Worm (Caenorhabditis elegans) whole organism, young adult: ENCODE results near the gene C10C5.3.

ENCODE experiments used
- B0035.1 ChIP-seq: sonication (generic microtip); optimal IDR thresholded peaks from 2 replicates; lab custom pipeline; 2016; ENCODE audit warnings: missing genetic modification characterization, mild to moderate bottlenecking, missing compliant biosample characterization, missing genotype, missing genetic modification reagents
- B0261.1 ChIP-seq: sonication (generic microtip); optimal IDR thresholded peaks from 2 replicates; lab custom pipeline; 2016; ENCODE audit warnings: mild to moderate bottlenecking, missing genetic modification characterization, moderate library complexity, missing compliant biosample characterization
- B0336.3 ChIP-seq: fragments of 200-800 bp; sonication (Bioruptor generic); IDR thresholded peaks from 2 replicates; pipeline ENCODE4 v1.3.6; 2022; ENCODE audit warnings: missing genetic modification characterization, missing compliant biosample characterization
- C17E4.6 ChIP-seq: fragments of 200-800 bp; sonication (Bioruptor generic); IDR thresholded peaks from 2 replicates; pipeline ENCODE4 v1.3.6; 2022; ENCODE audit warnings: missing genetic modification reagents, missing genetic modification characterization, missing compliant biosample characterization
- F10E7.11 ChIP-seq: sonication (generic microtip); optimal IDR thresholded peaks from 2 replicates; lab custom pipeline; 2017; ENCODE audit warnings: mild to moderate bottlenecking, missing genetic modification characterization, moderate library complexity, missing compliant biosample characterization
- F22D6.2 ChIP-seq: sonication (generic microtip); optimal IDR thresholded peaks from 2 replicates; lab custom pipeline; 2016; ENCODE audit warnings: mild to moderate bottlenecking, missing genetic modification characterization, missing compliant biosample characterization
- F23B12.7 ChIP-seq: sonication (generic microtip); optimal IDR thresholded peaks from 2 replicates; lab custom pipeline; 2017; ENCODE audit warnings: missing genetic modification characterization, mild to moderate bottlenecking, missing compliant biosample characterization, antibody characterized with exemption, moderate library complexity; ENCODE audit not compliant: insufficient read depth
- F33H1.4 ChIP-seq: fragments of 200-800 bp; sonication (Bioruptor generic); IDR thresholded peaks from 2 replicates; pipeline ENCODE4 v1.3.6; 2022; ENCODE audit warnings: missing genetic modification reagents, missing genetic modification characterization, missing compliant biosample characterization
- F39B2.1 ChIP-seq: fragments of 200-800 bp; sonication (Bioruptor generic); IDR thresholded peaks from 2 replicates; pipeline ENCODE4 v1.3.6; 2022; ENCODE audit warnings: missing genetic modification reagents, missing genetic modification characterization, missing compliant biosample characterization
- F49E8.2 ChIP-seq: sonication (generic microtip); optimal IDR thresholded peaks from 3 replicates; lab custom pipeline; 2017; ENCODE audit warnings: missing genetic modification characterization, mild to moderate bottlenecking, missing compliant biosample characterization, antibody characterized with exemption, moderate library complexity; ENCODE audit not compliant: insufficient read depth
- F55B11.4 ChIP-seq: sonication (generic microtip); optimal IDR thresholded peaks from 2 replicates; lab custom pipeline; 2016; ENCODE audit warnings: missing compliant biosample characterization, missing genetic modification characterization, borderline replicate concordance; ENCODE audit not compliant: insufficient read depth
- F57A8.1 ChIP-seq: fragments of 200-800 bp; sonication (Bioruptor generic); optimal IDR thresholded peaks from 2 replicates; lab custom pipeline; 2018; ENCODE audit warnings: mild to moderate bottlenecking, missing genetic modification characterization, moderate library complexity, missing compliant biosample characterization
- F57C9.4 ChIP-seq: sonication (generic microtip); optimal IDR thresholded peaks from 2 replicates; lab custom pipeline; 2017; ENCODE audit warnings: mild to moderate bottlenecking, missing genetic modification characterization, missing compliant biosample characterization
- K12H6.12 ChIP-seq: fragments of 200-800 bp; sonication (Bioruptor generic); optimal IDR thresholded peaks from 2 replicates; lab custom pipeline; 2018; ENCODE audit warnings: mild to moderate bottlenecking, missing genetic modification characterization, missing compliant biosample characterization
- Y53F4B.3 ChIP-seq: fragments of 200-800 bp; sonication (Bioruptor generic); IDR thresholded peaks from 2 replicates; pipeline ENCODE4 v1.3.6; 2022; ENCODE audit warnings: missing genetic modification reagents, missing genetic modification characterization, missing compliant biosample characterization
- Y56A3A.18 ChIP-seq: fragments of 200-800 bp; sonication (Bioruptor generic); IDR thresholded peaks from 2 replicates; pipeline ENCODE4 v1.3.6; 2022; ENCODE audit warnings: missing genetic modification reagents, missing genetic modification characterization, missing compliant biosample characterization
- aptf-2 ChIP-seq: fragments of 200-800 bp; sonication (Bioruptor generic); conservative IDR thresholded peaks from 2 replicates; pipeline ENCODE4 v1.3.6; 2022; ENCODE audit warnings: missing genetic modification reagents, missing genetic modification characterization, missing compliant biosample characterization
- bed-2 ChIP-seq: fragments of 200-800 bp; sonication (Bioruptor generic); IDR thresholded peaks from 2 replicates; pipeline ENCODE4 v1.3.6; 2022; ENCODE audit warnings: missing genetic modification reagents, missing genetic modification characterization, missing compliant biosample characterization
- ceh-40 ChIP-seq: fragments of 200-800 bp; sonication (Bioruptor generic); IDR thresholded peaks from 2 replicates; pipeline ENCODE4 v1.3.6; 2022; ENCODE audit warnings: missing genetic modification characterization, missing compliant biosample characterization
- ceh-79 ChIP-seq: sonication (generic microtip); optimal IDR thresholded peaks from 2 replicates; lab custom pipeline; 2017; ENCODE audit warnings: mild to moderate bottlenecking, missing genetic modification characterization, missing compliant biosample characterization
- chd-7 ChIP-seq: sonication (generic microtip); optimal IDR thresholded peaks from 2 replicates; lab custom pipeline; 2016; ENCODE audit warnings: mild to moderate bottlenecking, missing genetic modification characterization, moderate library complexity, missing compliant biosample characterization
- die-1 ChIP-seq: sonication (generic microtip); optimal IDR thresholded peaks from 2 replicates; lab custom pipeline; 2016; ENCODE audit warnings: missing genotype, mild to moderate bottlenecking, missing genetic modification characterization, missing compliant biosample characterization
- dpff-1 ChIP-seq: sonication (generic microtip); optimal IDR thresholded peaks from 2 replicates; lab custom pipeline; 2017; ENCODE audit warnings: mild to moderate bottlenecking, missing genetic modification characterization, missing compliant biosample characterization
- egl-44 ChIP-seq: fragments of 200-800 bp; sonication (Bioruptor generic); IDR thresholded peaks from 2 replicates; pipeline ENCODE4 v1.3.6; 2022; ENCODE audit warnings: missing genetic modification reagents, missing genetic modification characterization, missing compliant biosample characterization
- gei-17 ChIP-seq: fragments of 200-800 bp; sonication (Bioruptor generic); optimal IDR thresholded peaks from 2 replicates; lab custom pipeline; 2018; ENCODE audit warnings: mild to moderate bottlenecking, missing genetic modification characterization, missing compliant biosample characterization
- him-1 ChIP-seq: sonication (generic microtip); optimal IDR thresholded peaks from 2 replicates; lab custom pipeline; 2016; ENCODE audit warnings: missing genotype, missing genetic modification reagents, missing genetic modification characterization, missing compliant biosample characterization
- hlh-12 ChIP-seq: sonication (generic microtip); optimal IDR thresholded peaks from 2 replicates; lab custom pipeline; 2016; ENCODE audit warnings: missing genetic modification characterization, missing compliant biosample characterization
- hmg-1.2 ChIP-seq: fragments of 200-800 bp; sonication (Bioruptor generic); IDR thresholded peaks from 2 replicates; pipeline ENCODE4 v1.3.6; 2022; ENCODE audit warnings: missing genetic modification reagents, missing genetic modification characterization, missing compliant biosample characterization
- hsf-1 ChIP-seq: fragments of 200-800 bp; sonication (Bioruptor generic); IDR thresholded peaks from 2 replicates; pipeline ENCODE4 v1.3.6; 2022; ENCODE audit warnings: missing genetic modification reagents, missing genetic modification characterization, missing compliant biosample characterization
- lin-26 ChIP-seq: fragments of 200-800 bp; sonication (Bioruptor generic); IDR thresholded peaks from 2 replicates; pipeline ENCODE4 v1.3.6; 2022; ENCODE audit warnings: missing genetic modification reagents, missing genetic modification characterization, missing compliant biosample characterization
- lin-35 ChIP-seq, 3 experiments: fragments of 150-350 bp in 2 of 3; sonication (generic microtip) in 1 of 3; optimal IDR thresholded peaks; 2 replicates each; lab custom pipeline; 2014 to 2018; ENCODE audit warnings: missing biosample characterization in 3 of 3, missing genetic modification characterization in 3 of 3, missing genetic modification reagents in 3 of 3
- lin-40 ChIP-seq: sonication (generic microtip); optimal IDR thresholded peaks from 2 replicates; lab custom pipeline; 2016; ENCODE audit warnings: missing genetic modification characterization, mild to moderate bottlenecking, missing compliant biosample characterization, missing genotype, missing genetic modification reagents
- lin-54 ChIP-seq: fragments of 200-800 bp; sonication (Bioruptor generic); optimal IDR thresholded peaks from 2 replicates; lab custom pipeline; 2018; ENCODE audit warnings: mild to moderate bottlenecking, missing genetic modification characterization, missing compliant biosample characterization
- lir-1 ChIP-seq: fragments of 200-800 bp; sonication (Bioruptor generic); conservative IDR thresholded peaks from 2 replicates; pipeline ENCODE4 v1.3.6; 2022; ENCODE audit warnings: missing genetic modification reagents, missing genetic modification characterization, missing compliant biosample characterization
- lsl-1 ChIP-seq: fragments of 200-800 bp; sonication (Bioruptor generic); optimal IDR thresholded peaks from 2 replicates; lab custom pipeline; 2018; ENCODE audit warnings: mild to moderate bottlenecking, missing genetic modification characterization, moderate library complexity, missing compliant biosample characterization
- madf-6 ChIP-seq: fragments of 200-800 bp; sonication (Bioruptor generic); IDR thresholded peaks from 2 replicates; pipeline ENCODE4 v1.3.6; 2022; ENCODE audit warnings: missing genetic modification reagents, missing genetic modification characterization, missing compliant biosample characterization
- nfya-2 ChIP-seq: fragments of 200-800 bp; sonication (Bioruptor generic); IDR thresholded peaks from 2 replicates; pipeline ENCODE4 v1.3.6; 2022; ENCODE audit warnings: missing genetic modification reagents, missing genetic modification characterization, missing compliant biosample characterization
- nhr-27 ChIP-seq: fragments of 200-800 bp; sonication (Bioruptor generic); optimal IDR thresholded peaks from 2 replicates; lab custom pipeline; 2018; ENCODE audit warnings: mild to moderate bottlenecking, missing genetic modification characterization, moderate library complexity, missing compliant biosample characterization
- nhr-80 ChIP-seq: sonication (generic microtip); optimal IDR thresholded peaks from 2 replicates; lab custom pipeline; 2016; ENCODE audit warnings: missing genetic modification characterization, missing compliant biosample characterization
- rpc-1 ChIP-seq, 2 experiments: fragments of 150-350 bp in 1 of 2; sonication (generic microtip) in 1 of 2; optimal IDR thresholded peaks; 2 replicates each; lab custom pipeline; 2014 to 2018; ENCODE audit warnings: missing biosample characterization in 1 of 2, missing genetic modification characterization in 1 of 2, missing genetic modification reagents in 1 of 2, missing genotype in 1 of 2
- sdz-38 ChIP-seq: sonication (generic microtip); optimal IDR thresholded peaks from 2 replicates; lab custom pipeline; 2016; ENCODE audit warnings: missing genotype, missing genetic modification characterization, missing compliant biosample characterization
- snpc-1.1 ChIP-seq: sonication (generic microtip); optimal IDR thresholded peaks from 2 replicates; lab custom pipeline; 2017; ENCODE audit warnings: missing genetic modification characterization, mild to moderate bottlenecking, missing compliant biosample characterization, antibody characterized with exemption, moderate library complexity, missing genotype, missing genetic modification reagents; ENCODE audit not compliant: insufficient read depth
- snpc-4 ChIP-seq, 5 experiments: fragments of 150-350 bp in 1 of 5; sonication (generic microtip) in 4 of 5; optimal IDR thresholded peaks; 2 replicates each; lab custom pipeline; 2014 to 2018; ENCODE audit warnings: missing genetic modification characterization in 5 of 5, missing biosample characterization in 3 of 5, antibody characterized with exemption in 2 of 5, mild to moderate bottlenecking in 2 of 5, missing compliant biosample characterization in 2 of 5, missing genotype in 2 of 5, moderate library complexity in 2 of 5, missing genetic modification reagents in 1 of 5
- sptf-2 ChIP-seq: fragments of 200-800 bp; sonication (Bioruptor generic); optimal IDR thresholded peaks from 2 replicates; lab custom pipeline; 2018; ENCODE audit warnings: mild to moderate bottlenecking, missing genetic modification characterization, missing compliant biosample characterization
- tbp1 ChIP-seq: fragments of 200-800 bp; sonication (Bioruptor generic); optimal IDR thresholded peaks from 2 replicates; lab custom pipeline; 2018; ENCODE audit warnings: mild to moderate bottlenecking, missing genetic modification characterization, missing compliant biosample characterization
- unc-130 ChIP-seq: sonication (generic microtip); optimal IDR thresholded peaks from 2 replicates; lab custom pipeline; 2016; ENCODE audit warnings: missing genetic modification reagents, missing genetic modification characterization, missing compliant biosample characterization
- ztf-28 ChIP-seq: fragments of 200-800 bp; sonication (Bioruptor generic); IDR thresholded peaks from 2 replicates; pipeline ENCODE4 v1.3.6; 2022; ENCODE audit warnings: missing genetic modification reagents, missing genetic modification characterization, missing compliant biosample characterization

The C10C5.3 gene

ce11 chrIV:9343102-9343599, 31.5 kb upstream of the C10C5.3 start, which contains the start of gene pigc-1:
Gene pigc-1, minus strand, starts transcription at chrIV:9343152.
- TF ChIP-seq F39B2.1, result no peak
- TF ChIP-seq B0336.3 (GFP tag; lab: Robert Waterston, UW), result 0 out of 2 replicates have a peak, but pooled peaks have one; percentile 10
- no peak for TF ChIP-seq hlh-12 (tag; lab: Kevin White, UChicago)
- TF ChIP-seq lin-40 (tag; lab: Kevin White, UChicago), result no peak
- no peak for TF ChIP-seq K12H6.12 (tag; lab: Kevin White, UChicago)
- TF ChIP-seq Y53F4B.3 (GFP tag; lab: Robert Waterston, UW), result no peak
- TF ChIP-seq F57A8.1 (GFP tag; lab: Kevin White, UChicago), result no peak
- TF ChIP-seq lsl-1 (GFP tag; lab: Kevin White, UChicago), result no peak
- TF ChIP-seq lin-54 (GFP tag; lab: Kevin White, UChicago), result no peak
- no peak for TF ChIP-seq F22D6.2
- TF ChIP-seq tbp1, result no peak
- TF ChIP-seq die-1 (tag; lab: Kevin White, UChicago), result no peak
- no peak for TF ChIP-seq F57C9.4 (tag; lab: Kevin White, UChicago)
- TF ChIP-seq hsf-1, result no peak
- TF ChIP-seq Y56A3A.18 (GFP tag; lab: Robert Waterston, UW), result 0 out of 2 replicates have a peak, but pooled peaks have one; percentile 27
- no peak for TF ChIP-seq ceh-40 (GFP tag; lab: Robert Waterston, UW)
- no peak for TF ChIP-seq rpc-1 (optimal IDR thresholded peaks at IDR 0.05; lab: Kevin White, UChicago)
- no peak for TF ChIP-seq rpc-1 (tag; optimal IDR thresholded peaks at IDR 0.05; lab: Kevin White, UChicago)
- no peak for TF ChIP-seq F49E8.2 (tag; lab: Kevin White, UChicago)
- no peak for TF ChIP-seq unc-130 (GFP tag; lab: Kevin White, UChicago)
- no peak for TF ChIP-seq lin-26 (GFP tag; lab: Robert Waterston, UW)
- no peak for TF ChIP-seq B0035.1
- TF ChIP-seq F23B12.7 (tag; lab: Kevin White, UChicago), result no peak
- TF ChIP-seq snpc-4 (GFP tag; optimal IDR thresholded peaks at IDR 0.05; lab: Kevin White, UChicago), result no peak
- peak in 1 of 4 experiments; percentile 30 for TF ChIP-seq snpc-4 (tag; optimal IDR thresholded peaks at IDR 0.05; lab: Kevin White, UChicago)
- TF ChIP-seq sptf-2 (GFP tag; lab: Kevin White, UChicago), result no peak
- TF ChIP-seq chd-7 (tag; lab: Kevin White, UChicago), result no peak
- no peak for TF ChIP-seq bed-2 (GFP tag; lab: Robert Waterston, UW)
- no peak for TF ChIP-seq lir-1 (GFP tag; lab: Robert Waterston, UW)
- TF ChIP-seq F10E7.11 (tag; lab: Kevin White, UChicago), result no peak
- no peak for TF ChIP-seq sdz-38
- TF ChIP-seq B0261.1 (tag; lab: Kevin White, UChicago), result no peak
- no peak for TF ChIP-seq ceh-79 (tag; lab: Kevin White, UChicago)
- no peak for TF ChIP-seq C17E4.6 (GFP tag; lab: Robert Waterston, UW)
- peak; percentile 24; the same call in 1 of the 2 replicates for TF ChIP-seq madf-6 (GFP tag; lab: Robert Waterston, UW)
- no peak for TF ChIP-seq nhr-27 (tag; lab: Kevin White, UChicago)
- TF ChIP-seq nhr-80 (tag; lab: Kevin White, UChicago), result no peak
- TF ChIP-seq F55B11.4 (tag; lab: Kevin White, UChicago), result no peak

ce11 chrIV:9353728-9354127, 20.9 kb upstream of the C10C5.3 start:
- no peak for TF ChIP-seq aptf-2
- TF ChIP-seq egl-44, result no peak
- no peak for TF ChIP-seq ztf-28
- no peak for TF ChIP-seq F33H1.4 (GFP tag; lab: Robert Waterston, UW)
- no peak for TF ChIP-seq sdz-38
- TF ChIP-seq snpc-1.1 (tag; lab: Kevin White, UChicago), result no peak
- no peak for TF ChIP-seq F39B2.1
- no peak for TF ChIP-seq C17E4.6 (GFP tag; lab: Robert Waterston, UW)
- TF ChIP-seq F57C9.4 (tag; lab: Kevin White, UChicago), result no peak
- TF ChIP-seq lin-35 (GFP tag; optimal IDR thresholded peaks at IDR 0.05; lab: Kevin White, UChicago), result no peak
- TF ChIP-seq nfya-2 (GFP tag; lab: Robert Waterston, UW), result no peak
- no peak for TF ChIP-seq lin-54 (GFP tag; lab: Kevin White, UChicago)
- TF ChIP-seq lin-26 (GFP tag; lab: Robert Waterston, UW), result no peak
- no peak for TF ChIP-seq gei-17 (GFP tag; lab: Kevin White, UChicago)
- TF ChIP-seq dpff-1, result no peak
- no peak for TF ChIP-seq him-1
- TF ChIP-seq hmg-1.2 (GFP tag; lab: Robert Waterston, UW), result no peak
